Fruit fly (Drosophila melanogaster) whole organism, embryonic: Measurements from ENCODE around the gene Ldh.

ENCODE experiments used
- BEAF-32 ChIP-seq: fragments of 200-800 bp; sonication (Bioruptor generic); optimal IDR thresholded peaks from 3 replicates; lab custom pipeline; 2017; ENCODE audit warnings: missing biosample characterization, missing genetic modification characterization, mild to moderate bottlenecking, moderate library complexity, missing genetic modification reagents
- CG11560 ChIP-seq: fragments of 200-800 bp; sonication (Bioruptor generic); IDR thresholded peaks from 3 replicates; pipeline ENCODE4 v1.3.6; 2022; ENCODE audit warnings: missing biosample characterization, missing genetic modification characterization
- CG13775 ChIP-seq: fragments of 200-800 bp; sonication (Bioruptor generic); optimal IDR thresholded peaks from 3 replicates; lab custom pipeline; 2017; ENCODE audit warnings: missing biosample characterization, mild to moderate bottlenecking, missing genetic modification characterization
- CG17568 ChIP-seq: fragments of 200-800 bp; sonication (Bioruptor generic); optimal IDR thresholded peaks from 2 replicates; lab custom pipeline; 2018; ENCODE audit warnings: missing biosample characterization, mild to moderate bottlenecking, missing genetic modification characterization, moderate library complexity
- CG18262 ChIP-seq: fragments of 200-800 bp; optimal IDR thresholded peaks from 3 replicates; lab custom pipeline; 2019; ENCODE audit warnings: missing biosample characterization, mild to moderate bottlenecking, missing genetic modification characterization, moderate library complexity
- CG3065 ChIP-seq: fragments of 200-800 bp; sonication (Bioruptor generic); optimal IDR thresholded peaks from 2 replicates; lab custom pipeline; 2016; ENCODE audit warnings: missing biosample characterization, missing genetic modification characterization
- CG31224 ChIP-seq: fragments of 200-800 bp; sonication (Bioruptor generic); IDR thresholded peaks from 2 replicates; pipeline ENCODE4 v1.3.6; 2022; ENCODE audit warnings: missing biosample characterization, missing genetic modification characterization
- CG4617 ChIP-seq: fragments of 200-800 bp; sonication (Bioruptor generic); optimal IDR thresholded peaks from 3 replicates; lab custom pipeline; 2016; ENCODE audit warnings: missing biosample characterization, missing genetic modification characterization, borderline replicate concordance
- CG4730 ChIP-seq: fragments of 200-800 bp; sonication (Bioruptor generic); IDR thresholded peaks from 2 replicates; pipeline ENCODE4 v1.3.6; 2022; ENCODE audit warnings: missing biosample characterization, missing genetic modification characterization
- CG5180 ChIP-seq: fragments of 200-800 bp; sonication (Bioruptor generic); optimal IDR thresholded peaks from 3 replicates; lab custom pipeline; 2017; ENCODE audit warnings: missing biosample characterization, missing genetic modification characterization, mild to moderate bottlenecking, moderate library complexity, missing genetic modification reagents
- CG8388 ChIP-seq: fragments of 200-800 bp; sonication (Bioruptor generic); optimal IDR thresholded peaks from 2 replicates; lab custom pipeline; 2019; ENCODE audit warnings: missing biosample characterization, mild to moderate bottlenecking, missing genetic modification characterization, moderate library complexity
- D19A ChIP-seq: fragments of 200-800 bp; optimal IDR thresholded peaks from 3 replicates; lab custom pipeline; 2019; ENCODE audit warnings: missing biosample characterization, mild to moderate bottlenecking, missing genetic modification characterization, moderate library complexity
- Dad ChIP-seq: fragments of 200-800 bp; sonication (Bioruptor generic); optimal IDR thresholded peaks from 3 replicates; lab custom pipeline; 2016; ENCODE audit warnings: missing biosample characterization, missing genetic modification characterization
- Dll ChIP-seq: fragments of 200-800 bp; sonication (Bioruptor generic); IDR thresholded peaks from 4 replicates; pipeline ENCODE4 v1.3.6; 2022; ENCODE audit warnings: missing biosample characterization, missing genetic modification characterization; ENCODE audit not compliant: partially characterized antibody
- Dref ChIP-seq: fragments of 200-800 bp; sonication (Bioruptor generic); IDR thresholded peaks from 2 replicates; pipeline ENCODE4 v1.3.6; 2022; ENCODE audit warnings: missing biosample characterization, missing genetic modification characterization
- Drgx ChIP-seq: fragments of 200-800 bp; sonication (Bioruptor generic); IDR thresholded peaks from 2 replicates; pipeline ENCODE4 v1.3.6; 2022; ENCODE audit warnings: missing biosample characterization, missing genetic modification characterization
- Ets97D ChIP-seq: fragments of 200-800 bp; sonication (Bioruptor generic); optimal IDR thresholded peaks from 3 replicates; lab custom pipeline; 2016; ENCODE audit warnings: missing biosample characterization, missing genetic modification characterization
- Fer3 ChIP-seq: fragments of 200-800 bp; sonication (Bioruptor generic); optimal IDR thresholded peaks from 2 replicates; lab custom pipeline; 2018; ENCODE audit warnings: missing biosample characterization, mild to moderate bottlenecking, missing genetic modification characterization, moderate library complexity
- H15 ChIP-seq: fragments of 200-800 bp; sonication (Bioruptor generic); IDR thresholded peaks from 3 replicates; pipeline ENCODE4 v1.3.6; 2022; ENCODE audit warnings: missing biosample characterization, missing genetic modification characterization
- HLH54F ChIP-seq: fragments of 200-800 bp; sonication (Bioruptor generic); optimal IDR thresholded peaks from 3 replicates; lab custom pipeline; 2016; ENCODE audit warnings: missing biosample characterization, missing genetic modification characterization
- Max ChIP-seq: fragments of 200-800 bp; sonication (Bioruptor generic); optimal IDR thresholded peaks from 2 replicates; lab custom pipeline; 2016; ENCODE audit warnings: missing biosample characterization, mild to moderate bottlenecking, missing genetic modification characterization
- Spps ChIP-seq: fragments of 200-800 bp; sonication (Bioruptor generic); optimal IDR thresholded peaks from 2 replicates; lab custom pipeline; 2018; ENCODE audit warnings: missing biosample characterization, mild to moderate bottlenecking, missing genetic modification characterization
- ara ChIP-seq: fragments of 200-800 bp; sonication (Bioruptor generic); IDR thresholded peaks from 2 replicates; pipeline ENCODE4 v1.3.6; 2022; ENCODE audit warnings: missing biosample characterization, missing genetic modification characterization
- bsh ChIP-seq, 2 experiments: fragments of 200-800 bp; sonication (Bioruptor generic); optimal IDR thresholded peaks; 2 replicates each; lab custom pipeline; 2017 to 2018; ENCODE audit warnings: mild to moderate bottlenecking in 2 of 2, missing biosample characterization in 2 of 2, missing genetic modification characterization in 2 of 2, moderate library complexity in 1 of 2
- corto ChIP-seq: fragments of 200-800 bp; sonication (Bioruptor generic); optimal IDR thresholded peaks from 2 replicates; lab custom pipeline; 2016; ENCODE audit warnings: missing biosample characterization, mild to moderate bottlenecking, missing genetic modification characterization, moderate library complexity
- dysf ChIP-seq: fragments of 200-800 bp; sonication (Bioruptor generic); IDR thresholded peaks from 3 replicates; pipeline ENCODE4 v1.3.6; 2022; ENCODE audit warnings: missing biosample characterization, missing genetic modification characterization
- esg ChIP-seq: fragments of 200-800 bp; sonication (Bioruptor generic); conservative IDR thresholded peaks from 2 replicates; pipeline ENCODE4 v1.3.6; 2022; ENCODE audit warnings: missing biosample characterization, missing genetic modification characterization
- jumu ChIP-seq: fragments of 200-800 bp; sonication (Bioruptor generic); optimal IDR thresholded peaks from 3 replicates; lab custom pipeline; 2016; ENCODE audit warnings: missing biosample characterization, missing genetic modification characterization
- lbe ChIP-seq: fragments of 200-800 bp; sonication (Bioruptor generic); optimal IDR thresholded peaks from 2 replicates; lab custom pipeline; 2016; ENCODE audit warnings: missing biosample characterization, mild to moderate bottlenecking, missing genetic modification characterization
- nom ChIP-seq: fragments of 200-800 bp; sonication (Bioruptor generic); optimal IDR thresholded peaks from 2 replicates; lab custom pipeline; 2017; ENCODE audit warnings: missing biosample characterization, missing genetic modification characterization, mild to moderate bottlenecking, moderate library complexity, missing genetic modification reagents
- sqz ChIP-seq: fragments of 200-800 bp; sonication (Bioruptor generic); optimal IDR thresholded peaks from 3 replicates; lab custom pipeline; 2018; ENCODE audit warnings: missing biosample characterization, mild to moderate bottlenecking, missing genetic modification characterization
- tna ChIP-seq: fragments of 200-800 bp; sonication (Bioruptor generic); IDR thresholded peaks from 2 replicates; pipeline ENCODE4 v1.3.6; 2022; ENCODE audit warnings: missing biosample characterization, missing genetic modification characterization; ENCODE audit not compliant: partially characterized antibody
- zf30C ChIP-seq: fragments of 200-800 bp; sonication (Bioruptor generic); optimal IDR thresholded peaks from 3 replicates; lab custom pipeline; 2018; ENCODE audit warnings: missing biosample characterization, mild to moderate bottlenecking, missing genetic modification characterization

Gene Ldh

DNA sequence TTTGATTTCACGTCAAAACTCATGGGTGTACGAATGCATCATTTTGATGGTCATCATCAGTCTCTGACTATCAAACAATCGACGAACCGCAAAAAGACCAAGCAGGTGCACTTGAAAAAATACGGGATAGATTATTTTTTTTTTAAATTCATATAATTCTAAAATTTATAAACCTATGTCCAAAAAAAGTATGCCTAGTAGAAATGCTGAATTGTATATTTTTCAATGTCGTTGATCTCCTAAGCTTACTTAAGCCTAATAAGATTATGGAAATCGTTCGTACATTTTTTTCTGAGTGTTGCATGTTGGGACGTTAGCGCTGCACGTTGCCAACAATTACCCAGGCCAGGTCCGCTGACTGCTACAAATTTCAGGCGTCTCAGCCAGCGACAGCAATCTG is 46.1 kb upstream of the Ldh start:
- no peak for TF ChIP-seq CG4730 (GFP tag; lab: Robert Waterston, UW)
- no peak for TF ChIP-seq Dref (GFP tag; lab: Robert Waterston, UW)
- peak; percentile 77 for TF ChIP-seq Drgx (GFP tag; lab: Robert Waterston, UW)
- no peak for TF ChIP-seq CG17568 (GFP tag; lab: Kevin White, UChicago)
- peak; percentile 41; the same call in 1 of the 2 replicates for TF ChIP-seq ara (GFP tag; lab: Robert Waterston, UW)
- no peak for TF ChIP-seq CG31224 (GFP tag; lab: Robert Waterston, UW)
- peak in 1 of 2 experiments; percentile 17 for TF ChIP-seq bsh (GFP tag; optimal IDR thresholded peaks at IDR 0.05; lab: Kevin White, UChicago)

- TF ChIP-seq Drgx (GFP tag; lab: Robert Waterston, UW) = peak; percentile 59
- no peak for TF ChIP-seq Dad (GFP tag; lab: Kevin White, UChicago)
- TF ChIP-seq, all 482 proteins: peak for 1
Observed at dm6 chr3L:6307298-6307697, 44.8 kb upstream of the Ldh start.

- TF ChIP-seq zf30C (GFP tag; lab: Kevin White, UChicago) (no peak), sqz (GFP tag; lab: Kevin White, UChicago) (no peak), Drgx (GFP tag; lab: Robert Waterston, UW) (peak; percentile 58), dysf (no peak)
Observed at dm6 chr3L:6304859-6305258, 42.4 kb upstream of the Ldh start.

DNA sequence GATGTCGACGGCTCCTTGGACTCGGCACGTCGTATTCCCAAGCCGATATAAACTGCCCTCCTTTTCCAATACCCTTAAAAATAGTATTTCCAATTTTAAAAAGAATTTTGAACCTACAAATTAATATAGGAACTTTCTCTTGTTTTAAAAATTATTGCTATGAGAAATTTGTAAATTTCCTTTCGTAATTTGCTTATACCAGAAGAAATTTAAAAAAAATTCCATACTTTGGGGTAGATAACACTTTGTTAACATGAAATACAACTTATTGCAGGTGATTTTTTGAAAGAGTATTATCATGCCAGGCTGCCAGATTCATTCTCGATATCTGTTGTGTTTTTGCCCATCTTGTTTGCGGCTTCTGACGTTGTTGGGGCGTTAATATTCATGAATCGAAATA is 40.0 kb upstream of the Ldh start:
- TF ChIP-seq CG11560 (tag; lab: Robert Waterston, UW) (no peak), esg (GFP tag; lab: Robert Waterston, UW) (no peak), tna (GFP tag; lab: Robert Waterston, UW) (no peak), D19A (peak; percentile 7)

- TF ChIP-seq CG18262 (tag; lab: Kevin White, UChicago) (no peak), CG8388 (GFP tag; lab: Kevin White, UChicago) (peak; percentile 55)
Observed at dm6 chr3L:6296611-6297010, 34.1 kb upstream of the Ldh start.

DNA sequence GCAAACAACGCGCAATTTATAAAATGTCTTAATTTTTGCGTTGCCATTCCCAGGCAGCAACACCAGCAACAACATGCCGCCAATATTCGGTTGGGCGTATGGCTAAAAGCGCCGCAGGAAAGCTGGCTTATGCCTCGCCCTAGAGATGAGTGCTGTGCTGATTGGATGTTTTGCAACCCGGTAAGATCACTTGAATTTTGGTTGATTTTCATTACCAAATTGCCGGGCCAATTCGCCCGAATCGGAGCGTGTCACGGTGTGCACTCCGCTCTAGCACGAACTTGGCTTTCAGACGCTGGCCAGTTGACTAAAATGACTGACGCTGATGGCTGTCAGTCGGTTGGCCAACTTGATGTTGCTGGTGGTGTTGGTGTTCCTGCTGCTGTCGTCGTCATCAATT is 22.9 kb upstream of the Ldh start:
- TF ChIP-seq nom (GFP tag; lab: Kevin White, UChicago) (peak; percentile 55), H15 (GFP tag; lab: Robert Waterston, UW) (peak; percentile 12; the same call in 1 of the 3 replicates), Ets97D (no peak), BEAF-32 (GFP tag; lab: Kevin White, UChicago) (peak; percentile 3), CG4617 (GFP tag; lab: Kevin White, UChicago) (no peak), Drgx (GFP tag; lab: Robert Waterston, UW) (peak; percentile 67), CG3065 (GFP tag; lab: Kevin White, UChicago) (no peak), lbe (peak; percentile 37), jumu (no peak), CG5180 (no peak), Spps (tag; lab: Kevin White, UChicago) (no peak), CG13775 (GFP tag; lab: Kevin White, UChicago) (no peak), corto (GFP tag; lab: Kevin White, UChicago) (peak; percentile 20), HLH54F (GFP tag; lab: Kevin White, UChicago) (no peak), Dll (GFP tag; lab: Robert Waterston, UW) (0 out of 4 replicates have a peak, but pooled peaks have one; percentile 28), Max (GFP tag; lab: Kevin White, UChicago) (no peak), Fer3 (tag; lab: Kevin White, UChicago) (no peak)
- TF ChIP-seq, all 482 proteins: peak for 7
